Worm (Caenorhabditis elegans): ENCODE results near the gene C01G10.14.

Gene C01G10.14

DNA sequence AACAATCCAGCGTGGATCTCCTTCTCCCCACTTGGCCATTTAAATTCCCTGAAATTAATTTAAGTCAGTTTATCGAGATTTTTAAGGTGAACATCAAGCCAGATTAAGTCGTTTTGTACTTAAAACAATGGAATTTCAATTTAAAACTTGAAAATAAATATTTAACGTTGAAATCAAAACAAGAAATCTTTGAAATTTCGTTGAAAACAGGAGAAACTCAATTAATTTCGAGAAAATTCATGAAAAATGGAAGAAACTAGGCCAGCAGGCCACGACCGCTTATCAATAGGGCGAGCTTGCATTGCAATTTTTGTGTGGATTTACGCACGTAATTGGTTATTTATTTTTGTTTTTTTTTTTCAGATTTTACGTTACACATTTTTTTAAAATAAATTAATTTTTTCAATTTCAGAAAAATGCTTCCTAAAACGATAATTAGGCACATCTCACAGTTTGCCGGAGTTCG lies 20.4 kb downstream of the C01G10.14 start, which contains the start of the genes ahsa-1 and C01G10.7 (continued):
- TF ChIP-seq bed-2 (GFP tag; IDR thresholded peaks at IDR 0.05) = peak; percentile 94
- TF ChIP-seq ccch-3 (GFP tag; optimal IDR thresholded peaks at IDR 0.05) = peak; percentile 30
- TF ChIP-seq ceh-79 (tag; optimal IDR thresholded peaks at IDR 0.05) = peak; percentile 13
- TF ChIP-seq madf-10 (tag; optimal IDR thresholded peaks at IDR 0.05) = peak; percentile 87
- peak; percentile 88 for TF ChIP-seq ekl-4 (GFP tag; IDR thresholded peaks at IDR 0.05)
- TF ChIP-seq repo-1 (tag; optimal IDR thresholded peaks at IDR 0.05) = no peak
- peak; percentile 70 for TF ChIP-seq K12H6.12 (tag; optimal IDR thresholded peaks at IDR 0.05)
- TF ChIP-seq atf-7 (tag; optimal IDR thresholded peaks at IDR 0.05) = peak; percentile 63
- no peak for TF ChIP-seq lin-35 (GFP tag; optimal IDR thresholded peaks at IDR 0.05)
- peak; percentile 31 for TF ChIP-seq rpc-1 (optimal IDR thresholded peaks at IDR 0.05)
- TF ChIP-seq rpc-1 (tag; optimal IDR thresholded peaks at IDR 0.05) = no peak
- TF ChIP-seq tlf-1 (GFP tag; optimal IDR thresholded peaks at IDR 0.05) = peak; percentile 86
- no peak for TF ChIP-seq lin-40 (tag; optimal IDR thresholded peaks at IDR 0.05)
- TF ChIP-seq hrde-1 (tag; optimal IDR thresholded peaks at IDR 0.05; ENCODE audit: borderline replicate concordance) = peak; percentile 23
- peak; percentile 19 for TF ChIP-seq xnd-1 (tag; optimal IDR thresholded peaks at IDR 0.05)
- 0 out of 2 replicates have a peak, but pooled peaks have one; percentile 55 for TF ChIP-seq K11D2.4 (GFP tag; IDR thresholded peaks at IDR 0.05)
- peak; percentile 51; the same call in 1 of the 2 replicates for TF ChIP-seq hmg-1.2 (GFP tag; IDR thresholded peaks at IDR 0.05)
- no peak for TF ChIP-seq lsy-27 (tag; optimal IDR thresholded peaks at IDR 0.05; ENCODE audit: borderline replicate concordance, insufficient read depth)
- peak; percentile 24 for TF ChIP-seq T07F8.4 (tag; optimal IDR thresholded peaks at IDR 0.05)
- peak; percentile 93 for TF ChIP-seq attf-5 (GFP tag; optimal IDR thresholded peaks at IDR 0.05)
- peak; percentile 26 for TF ChIP-seq him-1 (tag; optimal IDR thresholded peaks at IDR 0.05)
- TF ChIP-seq madf-3 (GFP tag; IDR thresholded peaks at IDR 0.05) = no peak
- TF ChIP-seq egrh-3 (GFP tag; IDR thresholded peaks at IDR 0.05) = peak; percentile 55; the same call in 1 of the 2 replicates
- peak; percentile 65 for TF ChIP-seq snpc-1.3 (tag; optimal IDR thresholded peaks at IDR 0.05; ENCODE audit: insufficient read depth)
- peak; percentile 51 for TF ChIP-seq snpc-3.4 (tag; optimal IDR thresholded peaks at IDR 0.05)
- no peak for TF ChIP-seq tbx-9 (tag; optimal IDR thresholded peaks at IDR 0.05; ENCODE audit: borderline replicate concordance)
- peak; percentile 96 for TF ChIP-seq unc-130 (GFP tag; optimal IDR thresholded peaks at IDR 0.05)
- TF ChIP-seq D2030.7 (GFP tag; IDR thresholded peaks at IDR 0.05) = peak; percentile 88
- TF ChIP-seq dpff-1 (tag; optimal IDR thresholded peaks at IDR 0.05) = no peak
- peak; percentile 92 for TF ChIP-seq ceh-27 (GFP tag; optimal IDR thresholded peaks at IDR 0.05)
- peak; percentile 68 for TF ChIP-seq lsl-1 (GFP tag; optimal IDR thresholded peaks at IDR 0.05)
- TF ChIP-seq snpc-4 (GFP tag; optimal IDR thresholded peaks at IDR 0.05) = no peak
- TF ChIP-seq snpc-4 (tag; optimal IDR thresholded peaks at IDR 0.05) = peak in 3 of 4 experiments; percentile 69 to 85 (median 74)
- peak; percentile 74 for TF ChIP-seq snpc-1.1 (tag; optimal IDR thresholded peaks at IDR 0.05; ENCODE audit: insufficient read depth)
- peak; percentile 72 for TF ChIP-seq ceh-100 (GFP tag; IDR thresholded peaks at IDR 0.05)
- peak; percentile 93 for TF ChIP-seq dox-1 (GFP tag; IDR thresholded peaks at IDR 0.05)
- peak; percentile 74 for TF ChIP-seq Y67H2A.10 (GFP tag; conservative IDR thresholded peaks at IDR 0.05)
- peak; percentile 82 for TF ChIP-seq lin-54 (GFP tag; optimal IDR thresholded peaks at IDR 0.05)
- peak; percentile 49 for TF ChIP-seq ztf-22 (GFP tag; optimal IDR thresholded peaks at IDR 0.05)
- peak; percentile 37 for TF ChIP-seq B0261.1 (tag; optimal IDR thresholded peaks at IDR 0.05)
- TF ChIP-seq pbrm-1 (GFP tag; IDR thresholded peaks at IDR 0.05) = peak; percentile 87; the same call in 1 of the 2 replicates
- TF ChIP-seq F23B12.7 (tag; optimal IDR thresholded peaks at IDR 0.05; ENCODE audit: insufficient read depth) = peak; percentile 84
- TF ChIP-seq efl-1 (GFP tag; optimal IDR thresholded peaks at IDR 0.05) = peak; percentile 57
- TF ChIP-seq F37B4.10 (GFP tag; IDR thresholded peaks at IDR 0.05) = no peak
- peak; percentile 90 for TF ChIP-seq ceh-91 (GFP tag; IDR thresholded peaks at IDR 0.05)
- peak; percentile 93 for TF ChIP-seq ztf-28 (GFP tag; IDR thresholded peaks at IDR 0.05)
- peak; percentile 97 for TF ChIP-seq hsf-1 (GFP tag; IDR thresholded peaks at IDR 0.05)
